Worm (Caenorhabditis elegans) whole organism, L2 larva: ENCODE results near the gene igcm-4.
A peak's percentile ranks its signal among the peaks of the same experiment; 100 is the strongest.

Source experiments
- C34F6.9 ChIP-seq: fragments of 150-350 bp; optimal IDR thresholded peaks from 2 replicates; lab custom pipeline; 2014; ENCODE audit warnings: missing biosample characterization, missing genetic modification characterization
- F13H6.1 ChIP-seq: sonication (generic microtip); optimal IDR thresholded peaks from 2 replicates; lab custom pipeline; 2016; ENCODE audit warnings: missing genetic modification characterization, missing compliant biosample characterization
- Y55F3AM.14 ChIP-seq: fragments of 200-800 bp; sonication (Bioruptor generic); optimal IDR thresholded peaks from 2 replicates; lab custom pipeline; 2018; ENCODE audit warnings: mild to moderate bottlenecking, missing genetic modification characterization, missing compliant biosample characterization
- ZK546.5 ChIP-seq: sonication (generic microtip); optimal IDR thresholded peaks from 2 replicates; lab custom pipeline; 2017; ENCODE audit warnings: missing biosample characterization, missing genetic modification characterization
- aly-2 ChIP-seq: fragments of 150-350 bp; optimal IDR thresholded peaks from 2 replicates; lab custom pipeline; 2014; ENCODE audit warnings: missing biosample characterization, missing genetic modification characterization
- ama-1 ChIP-seq: fragments of 150-350 bp; optimal IDR thresholded peaks from 2 replicates; lab custom pipeline; 2018; ENCODE audit warnings: inconsistent platforms
- ceh-16 ChIP-seq: fragments of 150-350 bp; optimal IDR thresholded peaks from 2 replicates; lab custom pipeline; 2014; ENCODE audit warnings: missing biosample characterization, missing genetic modification characterization
- ceh-82 ChIP-seq: fragments of 150-350 bp; optimal IDR thresholded peaks from 2 replicates; lab custom pipeline; 2014; ENCODE audit warnings: missing biosample characterization, missing genetic modification characterization
- dmd-4 ChIP-seq: sonication (generic microtip); optimal IDR thresholded peaks from 2 replicates; lab custom pipeline; 2017; ENCODE audit warnings: missing biosample characterization, missing genetic modification characterization
- elt-1 ChIP-seq: fragments of 150-350 bp; optimal IDR thresholded peaks from 2 replicates; lab custom pipeline; 2014; ENCODE audit warnings: missing biosample characterization, missing genetic modification characterization
- elt-3 ChIP-seq: sonication (generic microtip); optimal IDR thresholded peaks from 2 replicates; lab custom pipeline; 2017; ENCODE audit warnings: missing biosample characterization, missing genetic modification characterization
- fos-1 ChIP-seq: fragments of 150-350 bp; optimal IDR thresholded peaks from 2 replicates; lab custom pipeline; 2014; ENCODE audit warnings: missing biosample characterization, missing genetic modification characterization
- lin-13 ChIP-seq: fragments of 150-350 bp; optimal IDR thresholded peaks from 2 replicates; lab custom pipeline; 2014; ENCODE audit warnings: missing biosample characterization, missing genetic modification reagents, missing genetic modification characterization
- lsy-2 ChIP-seq, 2 experiments: fragments of 150-350 bp in 1 of 2; sonication (generic microtip) in 1 of 2; optimal IDR thresholded peaks; 2 replicates each; lab custom pipeline; 2014 to 2017; ENCODE audit warnings: missing biosample characterization in 2 of 2, missing genetic modification characterization in 2 of 2
- mbf-1 ChIP-seq: sonication (generic microtip); optimal IDR thresholded peaks from 2 replicates; lab custom pipeline; 2017; ENCODE audit warnings: missing biosample characterization, missing genetic modification characterization
- mdl-1 ChIP-seq, 2 experiments: fragments of 150-350 bp in 1 of 2; sonication (generic microtip) in 1 of 2; optimal IDR thresholded peaks; 2 replicates each; lab custom pipeline; 2017; ENCODE audit warnings: missing biosample characterization in 2 of 2, missing genetic modification characterization in 2 of 2
- nhr-11 ChIP-seq: fragments of 150-350 bp; optimal IDR thresholded peaks from 2 replicates; lab custom pipeline; 2014; ENCODE audit warnings: missing biosample characterization, missing genetic modification characterization
- nhr-12 ChIP-seq: fragments of 150-350 bp; optimal IDR thresholded peaks from 2 replicates; lab custom pipeline; 2014; ENCODE audit warnings: missing biosample characterization, missing genetic modification characterization
- nhr-21 ChIP-seq: fragments of 150-350 bp; optimal IDR thresholded peaks from 2 replicates; lab custom pipeline; 2014; ENCODE audit warnings: missing biosample characterization, missing genetic modification characterization
- nhr-23 ChIP-seq: fragments of 150-350 bp; optimal IDR thresholded peaks from 2 replicates; lab custom pipeline; 2014; ENCODE audit warnings: missing biosample characterization, missing genetic modification reagents, missing genetic modification characterization
- nhr-237 ChIP-seq: fragments of 150-350 bp; optimal IDR thresholded peaks from 2 replicates; lab custom pipeline; 2014; ENCODE audit warnings: missing biosample characterization, missing genetic modification characterization
- nhr-25 ChIP-seq: fragments of 150-350 bp; sonication (generic microtip); optimal IDR thresholded peaks from 3 replicates; lab custom pipeline; 2014; ENCODE audit warnings: missing biosample characterization, missing genetic modification characterization
- nhr-6 ChIP-seq: fragments of 150-350 bp; optimal IDR thresholded peaks from 2 replicates; lab custom pipeline; 2014; ENCODE audit warnings: missing biosample characterization, missing genetic modification characterization
- sma-9 ChIP-seq, 2 experiments: fragments of 150-350 bp in 1 of 2; sonication (generic microtip) in 1 of 2; optimal IDR thresholded peaks; 2 replicates each; lab custom pipeline; 2014 to 2016; ENCODE audit warnings: missing genetic modification characterization in 2 of 2, mild to moderate bottlenecking in 1 of 2, missing biosample characterization in 1 of 2, missing compliant biosample characterization in 1 of 2, missing genetic modification reagents in 1 of 2, moderate library complexity in 1 of 2
- snpc-4 ChIP-seq: fragments of 150-350 bp; optimal IDR thresholded peaks from 2 replicates; lab custom pipeline; 2014; ENCODE audit warnings: missing biosample characterization, missing genetic modification characterization
- unc-39 ChIP-seq: fragments of 150-350 bp; optimal IDR thresholded peaks from 2 replicates; lab custom pipeline; 2014; ENCODE audit warnings: missing biosample characterization, missing genetic modification characterization
- unc-55 ChIP-seq: fragments of 150-350 bp; sonication (generic microtip); optimal IDR thresholded peaks from 3 replicates; lab custom pipeline; 2014; ENCODE audit warnings: missing biosample characterization, missing genetic modification reagents, missing genetic modification characterization
- unc-62 ChIP-seq: fragments of 150-350 bp; optimal IDR thresholded peaks from 2 replicates; lab custom pipeline; 2014; ENCODE audit warnings: missing biosample characterization, missing genetic modification reagents, missing genetic modification characterization
- ztf-1 ChIP-seq: fragments of 200-800 bp; sonication (Bioruptor generic); conservative IDR thresholded peaks from 2 replicates; pipeline ENCODE4 v1.3.6; 2022; ENCODE audit warnings: missing genetic modification characterization, missing compliant biosample characterization
- ztf-11 ChIP-seq: sonication (generic microtip); optimal IDR thresholded peaks from 2 replicates; lab custom pipeline; 2017; ENCODE audit warnings: missing biosample characterization, missing genetic modification characterization
- ztf-4 ChIP-seq: fragments of 150-350 bp; optimal IDR thresholded peaks from 2 replicates; lab custom pipeline; 2014; ENCODE audit warnings: missing biosample characterization, missing genetic modification characterization

The igcm-4 gene

ce11 chrX:2041448-2042138, 4.6 kb downstream of the igcm-4 start:
- TF ChIP-seq mbf-1 (tag; lab: Kevin White, UChicago) (no peak), sma-9 (GFP tag; optimal IDR thresholded peaks at IDR 0.05; lab: Kevin White, UChicago) (no peak), sma-9 (tag; optimal IDR thresholded peaks at IDR 0.05; lab: Kevin White, UChicago) (no peak), ceh-16 (tag; lab: Kevin White, UChicago) (peak; percentile 17), nhr-21 (tag; lab: Kevin White, UChicago) (no peak), mdl-1 (tag; optimal IDR thresholded peaks at IDR 0.05; lab: Kevin White, UChicago) (no peak), nhr-237 (no peak), lin-13 (GFP tag; lab: Kevin White, UChicago) (no peak), F13H6.1 (tag; lab: Kevin White, UChicago) (no peak), nhr-23 (tag; lab: Kevin White, UChicago) (no peak)

ce11 chrX:2040877-2041276, 5.3 kb downstream of the igcm-4 start:
- TF ChIP-seq ceh-16 (tag; lab: Kevin White, UChicago) (peak; percentile 68), ztf-1 (GFP tag; lab: Robert Waterston, UW) (no peak), fos-1 (no peak)

ce11 chrX:2039358-2039757, 6.8 kb downstream of the igcm-4 start, which contains the start of gene smex-2:
Gene smex-2, minus strand, starts transcription at chrX:2039458.
- TF ChIP-seq nhr-12 (tag; lab: Kevin White, UChicago) (no peak), nhr-25 (tag; lab: Kevin White, UChicago) (no peak), ztf-4 (tag; lab: Kevin White, UChicago) (no peak), unc-39 (tag; lab: Kevin White, UChicago) (no peak), elt-1 (tag; lab: Kevin White, UChicago) (no peak), nhr-11 (tag; lab: Kevin White, UChicago) (no peak), ceh-16 (tag; lab: Kevin White, UChicago) (no peak), ztf-11 (tag; lab: Kevin White, UChicago) (no peak), unc-55 (GFP tag; lab: Kevin White, UChicago) (no peak), C34F6.9 (tag; lab: Kevin White, UChicago) (no peak), Y55F3AM.14 (GFP tag; lab: Kevin White, UChicago) (no peak), mbf-1 (tag; lab: Kevin White, UChicago) (no peak), unc-62 (GFP tag; lab: Kevin White, UChicago) (no peak), ZK546.5 (tag; lab: Kevin White, UChicago) (no peak), F13H6.1 (tag; lab: Kevin White, UChicago) (no peak), ceh-82 (tag; lab: Kevin White, UChicago) (no peak), lsy-2 (tag; optimal IDR thresholded peaks at IDR 0.05; lab: Kevin White, UChicago) (no peak), ztf-1 (GFP tag; lab: Robert Waterston, UW) (no peak)

ce11 chrX:2035172-2035571, 11.0 kb downstream of the igcm-4 start, which contains the start of gene ergi-1:
Gene ergi-1, minus strand, starts transcription at chrX:2035272.
- TF ChIP-seq dmd-4 (tag; lab: Kevin White, UChicago) (no peak), nhr-11 (tag; lab: Kevin White, UChicago) (no peak), ztf-11 (tag; lab: Kevin White, UChicago) (no peak), elt-1 (tag; lab: Kevin White, UChicago) (no peak), mdl-1 (tag; optimal IDR thresholded peaks at IDR 0.05; lab: Kevin White, UChicago) (no peak), nhr-23 (tag; lab: Kevin White, UChicago) (no peak), sma-9 (GFP tag; optimal IDR thresholded peaks at IDR 0.05; lab: Kevin White, UChicago) (no peak), sma-9 (tag; optimal IDR thresholded peaks at IDR 0.05; lab: Kevin White, UChicago) (no peak), ama-1 (lab: Kevin White, UChicago) (no peak), nhr-6 (tag; lab: Kevin White, UChicago) (no peak), ztf-1 (GFP tag; lab: Robert Waterston, UW) (no peak), ZK546.5 (tag; lab: Kevin White, UChicago) (no peak), unc-39 (tag; lab: Kevin White, UChicago) (no peak), aly-2 (tag; lab: Kevin White, UChicago) (no peak), ceh-16 (tag; lab: Kevin White, UChicago) (no peak), elt-3 (no peak), lin-13 (GFP tag; lab: Kevin White, UChicago) (no peak), snpc-4 (no peak), ceh-82 (tag; lab: Kevin White, UChicago) (no peak), ztf-4 (tag; lab: Kevin White, UChicago) (no peak)
